Fruit fly (Drosophila melanogaster): Measurements from ENCODE around the gene CG4098.
A peak's percentile ranks its signal among the peaks of the same experiment; 100 is the strongest.

Gene CG4098

dm6 chr3L:16609120-16609519, at the start of gene CG4098:
Gene CG4098, minus strand, starts transcription at chr3L:16609347.
- TF ChIP-seq psq (optimal IDR thresholded peaks at IDR 0.05) (no peak), h (optimal IDR thresholded peaks at IDR 0.05) (no peak), insv (optimal IDR thresholded peaks at IDR 0.05) (no peak), ttk (optimal IDR thresholded peaks at IDR 0.05) (no peak)

dm6 chr3L:16657014-16657413, 47.9 kb upstream of the CG4098 start:
- TF ChIP-seq h (optimal IDR thresholded peaks at IDR 0.05) (no peak), insv (optimal IDR thresholded peaks at IDR 0.05) (no peak), psq (optimal IDR thresholded peaks at IDR 0.05) (no peak), ttk (optimal IDR thresholded peaks at IDR 0.05) (no peak), Myc (optimal IDR thresholded peaks at IDR 0.05) (no peak), Sin3A (optimal IDR thresholded peaks at IDR 0.05) (no peak)

- TF ChIP-seq Myc (optimal IDR thresholded peaks at IDR 0.05) (no peak), ttk (optimal IDR thresholded peaks at IDR 0.05) (no peak), psq (optimal IDR thresholded peaks at IDR 0.05) (no peak), Sin3A (optimal IDR thresholded peaks at IDR 0.05) (no peak)
Measured at dm6 chr3L:16653679-16654078, 44.5 kb upstream of the CG4098 start.

dm6 chr3L:16652531-16652930, 43.4 kb upstream of the CG4098 start:
- TF ChIP-seq Sin3A (optimal IDR thresholded peaks at IDR 0.05) = no peak
- no peak for TF ChIP-seq insv (optimal IDR thresholded peaks at IDR 0.05)
- no peak for TF ChIP-seq psq (optimal IDR thresholded peaks at IDR 0.05)

dm6 chr3L:16651127-16651526, 42.0 kb upstream of the CG4098 start:
- TF ChIP-seq insv (optimal IDR thresholded peaks at IDR 0.05) = no peak
- no peak for TF ChIP-seq ttk (optimal IDR thresholded peaks at IDR 0.05)
- no peak for TF ChIP-seq h (optimal IDR thresholded peaks at IDR 0.05)
- no peak for TF ChIP-seq Myc (optimal IDR thresholded peaks at IDR 0.05)
- TF ChIP-seq Sin3A (optimal IDR thresholded peaks at IDR 0.05) = no peak
- no peak for TF ChIP-seq psq (optimal IDR thresholded peaks at IDR 0.05)

- no peak for TF ChIP-seq insv (optimal IDR thresholded peaks at IDR 0.05)
- TF ChIP-seq Myc (optimal IDR thresholded peaks at IDR 0.05) = no peak
- no peak for TF ChIP-seq Sin3A (optimal IDR thresholded peaks at IDR 0.05)
Measured at dm6 chr3L:16650078-16650477, 40.9 kb upstream of the CG4098 start.

- no peak for TF ChIP-seq ttk (optimal IDR thresholded peaks at IDR 0.05)
- no peak for TF ChIP-seq Myc (optimal IDR thresholded peaks at IDR 0.05)
- no peak for TF ChIP-seq psq (optimal IDR thresholded peaks at IDR 0.05)
- TF ChIP-seq insv (optimal IDR thresholded peaks at IDR 0.05) = no peak
- no peak for TF ChIP-seq h (optimal IDR thresholded peaks at IDR 0.05)
- no peak for TF ChIP-seq Sin3A (optimal IDR thresholded peaks at IDR 0.05)
Measured at dm6 chr3L:16647578-16648113, 38.5 kb upstream of the CG4098 start, which contains the start of gene Abl. Gene Abl, minus strand, starts transcription at chr3L:16647882.

dm6 chr3L:16646865-16647459, 37.8 kb upstream of the CG4098 start:
- TF ChIP-seq insv (optimal IDR thresholded peaks at IDR 0.05) (no peak), ttk (optimal IDR thresholded peaks at IDR 0.05) (peak; percentile 73), h (optimal IDR thresholded peaks at IDR 0.05) (no peak), Myc (optimal IDR thresholded peaks at IDR 0.05) (no peak)

- TF ChIP-seq insv (optimal IDR thresholded peaks at IDR 0.05) (no peak), Myc (optimal IDR thresholded peaks at IDR 0.05) (no peak), h (optimal IDR thresholded peaks at IDR 0.05) (no peak), psq (optimal IDR thresholded peaks at IDR 0.05) (no peak), ttk (optimal IDR thresholded peaks at IDR 0.05) (no peak), Sin3A (optimal IDR thresholded peaks at IDR 0.05) (no peak)
Measured at dm6 chr3L:16645323-16645982, 36.3 kb upstream of the CG4098 start.

dm6 chr3L:16644505-16644904, 35.4 kb upstream of the CG4098 start:
- TF ChIP-seq psq (optimal IDR thresholded peaks at IDR 0.05) (no peak), insv (optimal IDR thresholded peaks at IDR 0.05) (no peak), Sin3A (optimal IDR thresholded peaks at IDR 0.05) (no peak), h (optimal IDR thresholded peaks at IDR 0.05) (no peak), ttk (optimal IDR thresholded peaks at IDR 0.05) (no peak), Myc (optimal IDR thresholded peaks at IDR 0.05) (no peak)

dm6 chr3L:16642954-16643353, 33.8 kb upstream of the CG4098 start:
- TF ChIP-seq Sin3A (optimal IDR thresholded peaks at IDR 0.05) = no peak
- TF ChIP-seq h (optimal IDR thresholded peaks at IDR 0.05) = no peak
- TF ChIP-seq psq (optimal IDR thresholded peaks at IDR 0.05) = no peak
- no peak for TF ChIP-seq insv (optimal IDR thresholded peaks at IDR 0.05)
- TF ChIP-seq Myc (optimal IDR thresholded peaks at IDR 0.05) = no peak

dm6 chr3L:16642088-16642507, 33.0 kb upstream of the CG4098 start:
- TF ChIP-seq Myc (optimal IDR thresholded peaks at IDR 0.05) (no peak), ttk (optimal IDR thresholded peaks at IDR 0.05) (no peak), insv (optimal IDR thresholded peaks at IDR 0.05) (no peak), h (optimal IDR thresholded peaks at IDR 0.05) (no peak), Sin3A (optimal IDR thresholded peaks at IDR 0.05) (no peak), psq (optimal IDR thresholded peaks at IDR 0.05) (no peak)

- no peak for TF ChIP-seq psq (optimal IDR thresholded peaks at IDR 0.05)
Measured at dm6 chr3L:16641094-16641493, 31.9 kb upstream of the CG4098 start.
